Worm (Caenorhabditis elegans) whole organism, L2 larva: ENCODE data around the gene crn-3.

Experiments
- ama-1 ChIP-seq: fragments of 150-350 bp; optimal IDR thresholded peaks from 2 replicates; lab custom pipeline; 2018; ENCODE audit warnings: inconsistent platforms
- egl-27 ChIP-seq: sonication (generic microtip); optimal IDR thresholded peaks from 3 replicates; lab custom pipeline; 2017; ENCODE audit warnings: missing biosample characterization, missing genetic modification reagents, missing genetic modification characterization
- elt-1 ChIP-seq: fragments of 150-350 bp; optimal IDR thresholded peaks from 2 replicates; lab custom pipeline; 2014; ENCODE audit warnings: missing biosample characterization, missing genetic modification characterization
- lsy-2 ChIP-seq, 2 experiments: fragments of 150-350 bp in 1 of 2; sonication (generic microtip) in 1 of 2; optimal IDR thresholded peaks; 2 replicates each; lab custom pipeline; 2014 to 2017; ENCODE audit warnings: missing biosample characterization in 2 of 2, missing genetic modification characterization in 2 of 2

ce11 chrII:10602184-10602583 lies 14.3 kb downstream of the crn-3 start, which contains the start of gene srv-2:
- no peak for TF ChIP-seq elt-1
- TF ChIP-seq egl-27 (tag; lab: Kevin White, UChicago), result no peak
- no peak for TF ChIP-seq lsy-2 (tag; optimal IDR thresholded peaks at IDR 0.05; lab: Kevin White, UChicago)
- no peak for TF ChIP-seq ama-1 (lab: Kevin White, UChicago)
